Fruit fly (Drosophila melanogaster) whole organism, embryonic: ENCODE results near the gene Duba.

Experiments used
- Abd-B ChIP-seq: fragments of 200-800 bp; sonication (Bioruptor generic); optimal IDR thresholded peaks from 2 replicates; lab custom pipeline; 2018; ENCODE audit warnings: missing biosample characterization, mild to moderate bottlenecking, missing genetic modification characterization, moderate library complexity
- Awh ChIP-seq: fragments of 200-800 bp; sonication (Bioruptor generic); IDR thresholded peaks from 2 replicates; pipeline ENCODE4, ENCODE4 v1.3.6; 2022; ENCODE audit warnings: missing biosample characterization, missing genetic modification characterization
- BEAF-32 ChIP-seq: fragments of 200-800 bp; sonication (Bioruptor generic); optimal IDR thresholded peaks from 3 replicates; lab custom pipeline; 2017; ENCODE audit warnings: missing biosample characterization, missing genetic modification characterization, mild to moderate bottlenecking, moderate library complexity, missing genetic modification reagents
- Bdp1 ChIP-seq: fragments of 200-800 bp; sonication (Bioruptor generic); optimal IDR thresholded peaks from 3 replicates; lab custom pipeline; 2016; ENCODE audit warnings: missing biosample characterization, missing genetic modification characterization
- CG12299 ChIP-seq: fragments of 200-800 bp; sonication (Bioruptor generic); optimal IDR thresholded peaks from 2 replicates; lab custom pipeline; 2018; ENCODE audit warnings: missing biosample characterization, mild to moderate bottlenecking, missing genetic modification characterization
- CG12744 ChIP-seq: fragments of 200-800 bp; sonication (Bioruptor generic); optimal IDR thresholded peaks from 2 replicates; lab custom pipeline; 2016; ENCODE audit warnings: missing biosample characterization, missing genetic modification characterization
- CG14441 ChIP-seq: fragments of 200-800 bp; sonication (Bioruptor generic); IDR thresholded peaks from 2 replicates; pipeline ENCODE4 v1.3.6; 2022; ENCODE audit warnings: missing biosample characterization, missing genetic modification characterization
- CG15073 ChIP-seq: fragments of 200-800 bp; sonication (Bioruptor generic); optimal IDR thresholded peaks from 2 replicates; lab custom pipeline; 2016; ENCODE audit warnings: missing biosample characterization, missing genetic modification characterization
- CG15269 ChIP-seq: fragments of 200-800 bp; sonication (Bioruptor generic); optimal IDR thresholded peaks from 2 replicates; lab custom pipeline; 2018; ENCODE audit warnings: missing biosample characterization, mild to moderate bottlenecking, missing genetic modification characterization, moderate library complexity
- CG15479 ChIP-seq: fragments of 200-800 bp; sonication (Bioruptor generic); optimal IDR thresholded peaks from 3 replicates; lab custom pipeline; 2019; ENCODE audit warnings: missing biosample characterization, mild to moderate bottlenecking, missing genetic modification characterization, moderate library complexity
- CG1647 ChIP-seq: fragments of 200-800 bp; sonication (Bioruptor generic); optimal IDR thresholded peaks from 3 replicates; lab custom pipeline; 2016; ENCODE audit warnings: missing biosample characterization, missing genetic modification characterization
- CG16815 ChIP-seq: fragments of 200-800 bp; sonication (Bioruptor generic); optimal IDR thresholded peaks from 3 replicates; lab custom pipeline; 2017; ENCODE audit warnings: missing biosample characterization, mild to moderate bottlenecking, missing genetic modification characterization
- CG2116 ChIP-seq: fragments of 200-800 bp; sonication (Bioruptor generic); optimal IDR thresholded peaks from 3 replicates; lab custom pipeline; 2018; ENCODE audit warnings: missing biosample characterization, mild to moderate bottlenecking, missing genetic modification characterization
- CG2199 ChIP-seq: fragments of 200-800 bp; sonication (Bioruptor generic); IDR thresholded peaks from 3 replicates; pipeline ENCODE4 v1.3.6; 2022; ENCODE audit warnings: missing biosample characterization, missing genetic modification characterization
- CG30431 ChIP-seq: fragments of 200-800 bp; sonication (Bioruptor generic); optimal IDR thresholded peaks from 2 replicates; lab custom pipeline; 2017; ENCODE audit warnings: missing biosample characterization, missing genetic modification characterization
- CG34422 ChIP-seq: fragments of 200-800 bp; sonication (Bioruptor generic); IDR thresholded peaks from 3 replicates; pipeline ENCODE4 v1.3.6; 2022; ENCODE audit warnings: missing biosample characterization, missing genetic modification characterization
- CG4328 ChIP-seq: fragments of 200-800 bp; sonication (Bioruptor generic); optimal IDR thresholded peaks from 3 replicates; lab custom pipeline; 2017; ENCODE audit warnings: missing biosample characterization, missing genetic modification reagents, missing genetic modification characterization
- CG6813 ChIP-seq: fragments of 200-800 bp; sonication (Bioruptor generic); optimal IDR thresholded peaks from 2 replicates; lab custom pipeline; 2017; ENCODE audit warnings: missing biosample characterization, missing genetic modification characterization, mild to moderate bottlenecking, moderate library complexity, missing genetic modification reagents
- CG6854 ChIP-seq: fragments of 200-800 bp; sonication (Bioruptor generic); optimal IDR thresholded peaks from 3 replicates; lab custom pipeline; 2017; ENCODE audit warnings: missing biosample characterization, mild to moderate bottlenecking, missing genetic modification characterization
- CHES-1-like ChIP-seq: fragments of 200-800 bp; sonication (Bioruptor generic); optimal IDR thresholded peaks from 2 replicates; lab custom pipeline; 2016; ENCODE audit warnings: missing biosample characterization, missing genetic modification characterization
- D19A ChIP-seq: fragments of 200-800 bp; optimal IDR thresholded peaks from 3 replicates; lab custom pipeline; 2019; ENCODE audit warnings: missing biosample characterization, mild to moderate bottlenecking, missing genetic modification characterization, moderate library complexity
- Hr39 ChIP-seq: fragments of >200 bp; optimal IDR thresholded peaks from 2 replicates; lab custom pipeline; 2017
- Rfx ChIP-seq: fragments of 200-800 bp; sonication (Bioruptor generic); IDR thresholded peaks from 2 replicates; pipeline ENCODE4 v1.3.6; 2022; ENCODE audit warnings: missing biosample characterization, missing genetic modification characterization
- Six4 ChIP-seq: fragments of 200-800 bp; sonication (Bioruptor generic); optimal IDR thresholded peaks from 2 replicates; lab custom pipeline; 2016; ENCODE audit warnings: missing biosample characterization, missing genetic modification characterization
- Sry-β ChIP-seq: fragments of 200-800 bp; sonication (Bioruptor generic); optimal IDR thresholded peaks from 2 replicates; lab custom pipeline; 2018; ENCODE audit warnings: missing biosample characterization, mild to moderate bottlenecking, missing genetic modification characterization, moderate library complexity
- amos ChIP-seq: fragments of 200-800 bp; sonication (Bioruptor generic); IDR thresholded peaks from 2 replicates; pipeline ENCODE4 v1.3.6; 2022; ENCODE audit warnings: missing biosample characterization, missing genetic modification characterization; ENCODE audit not compliant: partially characterized antibody
- bab2 ChIP-seq: fragments of 200-800 bp; sonication (Bioruptor generic); optimal IDR thresholded peaks from 2 replicates; lab custom pipeline; 2016; ENCODE audit warnings: missing biosample characterization, missing genetic modification characterization
- bowl ChIP-seq: fragments of 200-800 bp; sonication (Bioruptor generic); IDR thresholded peaks from 2 replicates; pipeline ENCODE4 v1.3.6; 2022; ENCODE audit warnings: missing biosample characterization, missing genetic modification characterization
- cato ChIP-seq: fragments of 200-800 bp; sonication (Bioruptor generic); optimal IDR thresholded peaks from 2 replicates; lab custom pipeline; 2016; ENCODE audit warnings: missing biosample characterization, missing genetic modification characterization, borderline replicate concordance
- chm ChIP-seq: fragments of 200-800 bp; sonication (Bioruptor generic); IDR thresholded peaks from 2 replicates; pipeline ENCODE4 v1.3.6; 2022; ENCODE audit warnings: missing biosample characterization, missing genetic modification characterization
- crp ChIP-seq, 2 experiments: fragments of 200-800 bp; sonication (Bioruptor generic); optimal IDR thresholded peaks; 2 replicates in 1 of 2; 3 replicates in 1 of 2; lab custom pipeline; 2017; ENCODE audit warnings: missing biosample characterization in 2 of 2, missing genetic modification characterization in 2 of 2, mild to moderate bottlenecking in 1 of 2, moderate library complexity in 1 of 2
- dm ChIP-seq: fragments of 200-800 bp; sonication (Bioruptor generic); optimal IDR thresholded peaks from 3 replicates; lab custom pipeline; 2016; ENCODE audit warnings: missing biosample characterization, missing genetic modification characterization
- fru ChIP-seq: fragments of >200 bp; optimal IDR thresholded peaks from 2 replicates; lab custom pipeline; 2017
- grn ChIP-seq: fragments of 200-800 bp; sonication (Bioruptor generic); optimal IDR thresholded peaks from 3 replicates; lab custom pipeline; 2017; ENCODE audit warnings: missing biosample characterization, missing genetic modification characterization
- her ChIP-seq: fragments of 200-800 bp; sonication (Bioruptor generic); optimal IDR thresholded peaks from 2 replicates; lab custom pipeline; 2016; ENCODE audit warnings: missing biosample characterization, missing genetic modification characterization
- jigr1 ChIP-seq: fragments of 200-800 bp; sonication (Bioruptor generic); IDR thresholded peaks from 3 replicates; pipeline ENCODE4 v1.3.6; 2022; ENCODE audit warnings: missing biosample characterization, missing genetic modification characterization
- jing ChIP-seq: fragments of 200-800 bp; sonication (Bioruptor generic); optimal IDR thresholded peaks from 2 replicates; lab custom pipeline; 2018; ENCODE audit warnings: missing biosample characterization, mild to moderate bottlenecking, missing genetic modification characterization
- lab ChIP-seq: fragments of 200-800 bp; sonication (Bioruptor generic); optimal IDR thresholded peaks from 3 replicates; lab custom pipeline; 2017; ENCODE audit warnings: missing biosample characterization, missing genetic modification characterization, mild to moderate bottlenecking, moderate library complexity, missing genetic modification reagents
- lilli ChIP-seq: fragments of 200-800 bp; sonication (Bioruptor generic); optimal IDR thresholded peaks from 3 replicates; lab custom pipeline; 2016; ENCODE audit warnings: missing biosample characterization, missing genetic modification characterization
- nmo ChIP-seq: fragments of 200-800 bp; sonication (Bioruptor generic); optimal IDR thresholded peaks from 2 replicates; lab custom pipeline; 2018; ENCODE audit warnings: missing biosample characterization, mild to moderate bottlenecking, missing genetic modification characterization, moderate library complexity
- oc ChIP-seq: fragments of 200-800 bp; sonication (Bioruptor generic); optimal IDR thresholded peaks from 2 replicates; lab custom pipeline; 2018; ENCODE audit warnings: missing biosample characterization, mild to moderate bottlenecking, missing genetic modification characterization, moderate library complexity
- org-1 ChIP-seq: fragments of 200-800 bp; sonication (Bioruptor generic); optimal IDR thresholded peaks from 2 replicates; lab custom pipeline; 2017; ENCODE audit warnings: missing biosample characterization, missing genetic modification characterization
- pan ChIP-seq, 4 experiments: fragments of >200 bp in 3 of 4; fragments of 200-800 bp in 1 of 4; sonication (Bioruptor generic) in 1 of 4; optimal IDR thresholded peaks in 3 of 4; IDR thresholded peaks in 1 of 4; 2 replicates each; pipeline versions ENCODE4 v1.3.6 to Lab custom; 2017 to 2022; ENCODE audit warnings: missing biosample characterization in 2 of 4, missing genetic modification characterization in 2 of 4, mixed read lengths in 1 of 4
- peb ChIP-seq: fragments of 200-800 bp; sonication (Bioruptor generic); IDR thresholded peaks from 2 replicates; pipeline ENCODE4 v1.3.6; 2022; ENCODE audit warnings: missing biosample characterization, missing genetic modification characterization
- psq ChIP-seq: fragments of 200-800 bp; sonication (Bioruptor generic); optimal IDR thresholded peaks from 2 replicates; lab custom pipeline; 2017; ENCODE audit warnings: missing biosample characterization, missing genetic modification characterization
- pzg ChIP-seq: fragments of 200-800 bp; sonication (Bioruptor generic); optimal IDR thresholded peaks from 3 replicates; lab custom pipeline; 2018; ENCODE audit warnings: missing biosample characterization, mild to moderate bottlenecking, missing genetic modification characterization, moderate library complexity
- rib ChIP-seq: fragments of 200-800 bp; sonication (Bioruptor generic); IDR thresholded peaks from 2 replicates; pipeline ENCODE4 v1.3.6; 2022; ENCODE audit warnings: missing biosample characterization, missing genetic modification characterization
- seq ChIP-seq: fragments of 200-800 bp; sonication (Bioruptor generic); IDR thresholded peaks from 2 replicates; pipeline ENCODE4 v1.3.6; 2022; ENCODE audit warnings: missing biosample characterization, missing genetic modification characterization
- slou ChIP-seq: fragments of 200-800 bp; sonication (Bioruptor generic); optimal IDR thresholded peaks from 3 replicates; lab custom pipeline; 2016; ENCODE audit warnings: missing biosample characterization, missing genetic modification characterization
- so ChIP-seq: fragments of 200-800 bp; sonication (Bioruptor generic); IDR thresholded peaks from 3 replicates; pipeline ENCODE4 v1.3.6; 2022; ENCODE audit warnings: missing biosample characterization, missing genetic modification characterization
- unpg ChIP-seq: fragments of 200-800 bp; sonication (Bioruptor generic); optimal IDR thresholded peaks from 3 replicates; lab custom pipeline; 2018; ENCODE audit warnings: missing biosample characterization, mild to moderate bottlenecking, missing genetic modification characterization, moderate library complexity

Gene Duba

dm6 chr3L:11623245-11623883 lies 14.1 kb upstream of the Duba start (continued):
- TF ChIP-seq CG15479 (GFP tag; lab: Kevin White, UChicago): no peak
- TF ChIP-seq CG1647 (GFP tag; lab: Kevin White, UChicago): no peak
- TF ChIP-seq rib (GFP tag; lab: Robert Waterston, UW): no peak
- no peak for TF ChIP-seq jing (GFP tag; lab: Kevin White, UChicago)
- TF ChIP-seq CG2199 (GFP tag; lab: Robert Waterston, UW): peak; percentile 91
- no peak for TF ChIP-seq CG6854 (GFP tag; lab: Kevin White, UChicago)
- TF ChIP-seq Abd-B (GFP tag; lab: Kevin White, UChicago): no peak
- no peak for TF ChIP-seq CG6813
- no peak for TF ChIP-seq dm (GFP tag; lab: Kevin White, UChicago)
- TF ChIP-seq so (GFP tag; lab: Robert Waterston, UW): no peak
- TF ChIP-seq unpg (GFP tag; lab: Kevin White, UChicago): no peak
- TF ChIP-seq CG2116 (GFP tag; lab: Kevin White, UChicago): no peak
- TF ChIP-seq peb (GFP tag; lab: Robert Waterston, UW): no peak
- TF ChIP-seq pan (optimal IDR thresholded peaks at IDR 0.05; lab: Kevin White, UChicago): no peak
- TF ChIP-seq pan (GFP tag; optimal IDR thresholded peaks at IDR 0.05 in 1 of 2, IDR thresholded peaks at IDR 0.05 in 1 of 2): no peak
- TF ChIP-seq CG15269 (tag; lab: Kevin White, UChicago): no peak
- no peak for TF ChIP-seq grn
- no peak for TF ChIP-seq psq (GFP tag; lab: Kevin White, UChicago)
- TF ChIP-seq lilli: no peak
- TF ChIP-seq CG16815 (GFP tag; lab: Kevin White, UChicago): no peak
- TF ChIP-seq bab2 (GFP tag; lab: Kevin White, UChicago): no peak
- no peak for TF ChIP-seq lab (GFP tag; lab: Kevin White, UChicago)
- TF ChIP-seq fru (lab: Kevin White, UChicago): no peak
- TF ChIP-seq seq (GFP tag; lab: Robert Waterston, UW): no peak
- no peak for TF ChIP-seq Six4 (GFP tag; lab: Kevin White, UChicago)
- no peak for TF ChIP-seq CG12744 (GFP tag; lab: Kevin White, UChicago)
- TF ChIP-seq CG14441: 0 out of 2 replicates have a peak, but pooled peaks have one; percentile 5
- TF ChIP-seq crp (GFP tag; optimal IDR thresholded peaks at IDR 0.05; lab: Kevin White, UChicago): peak in 1 of 2 experiments; percentile 87
- no peak for TF ChIP-seq CG12299
- no peak for TF ChIP-seq nmo (GFP tag; lab: Kevin White, UChicago)
- no peak for TF ChIP-seq chm (GFP tag; lab: Robert Waterston, UW)
- TF ChIP-seq org-1: no peak
- no peak for TF ChIP-seq CHES-1-like
- peak; percentile 25 for TF ChIP-seq pzg (GFP tag; lab: Kevin White, UChicago)
- no peak for TF ChIP-seq slou (GFP tag; lab: Kevin White, UChicago)
- no peak for TF ChIP-seq Rfx (GFP tag; lab: Robert Waterston, UW)
- TF ChIP-seq bowl: no peak
- TF ChIP-seq her: no peak
- no peak for TF ChIP-seq CG4328 (GFP tag; lab: Kevin White, UChicago)
- no peak for TF ChIP-seq oc (tag; lab: Kevin White, UChicago)
- no peak for TF ChIP-seq cato (GFP tag; lab: Kevin White, UChicago)
- no peak for TF ChIP-seq CG15073 (GFP tag; lab: Kevin White, UChicago)
- TF ChIP-seq Hr39: no peak
- no peak for TF ChIP-seq Sry-β (GFP tag; lab: Kevin White, UChicago)
- TF ChIP-seq CG34422 (GFP tag; lab: Robert Waterston, UW): no peak
- no peak for TF ChIP-seq CG30431
- TF ChIP-seq Bdp1 (GFP tag; lab: Kevin White, UChicago): no peak
- no peak for TF ChIP-seq Awh
- TF ChIP-seq amos (GFP tag; lab: Robert Waterston, UW): no peak; the same call in 1 of the 2 replicates
- no peak for TF ChIP-seq jigr1 (GFP tag; lab: Robert Waterston, UW)
- TF ChIP-seq BEAF-32 (GFP tag; lab: Kevin White, UChicago): peak; percentile 17
- TF ChIP-seq D19A (tag; lab: Kevin White, UChicago): no peak
